Fruit fly (Drosophila melanogaster): ENCODE results near the gene CG14650.

The CG14650 gene

dm6 chr3R:4403706-4404392, 33.3 kb upstream of the CG14650 start:
- peak; percentile 27 for TF ChIP-seq toe (GFP tag; optimal IDR thresholded peaks at IDR 0.05)
- no peak for TF ChIP-seq kay (GFP tag; ENCODE audit: borderline replicate concordance)
- no peak for TF ChIP-seq pad (GFP tag; optimal IDR thresholded peaks at IDR 0.05)
- TF ChIP-seq cic (GFP tag; optimal IDR thresholded peaks at IDR 0.05) = peak; percentile 75
- TF ChIP-seq CG11617 (GFP tag; optimal IDR thresholded peaks at IDR 0.05) = no peak
- peak; percentile 85 for TF ChIP-seq Mnt (GFP tag; optimal IDR thresholded peaks at IDR 0.05)
- peak; percentile 91 for TF ChIP-seq CG14711 (tag; optimal IDR thresholded peaks at IDR 0.05)
- peak; percentile 33 for TF ChIP-seq CG33017 (tag; optimal IDR thresholded peaks at IDR 0.05)
- TF ChIP-seq tj (GFP tag; optimal IDR thresholded peaks at IDR 0.05) = peak; percentile 58
- TF ChIP-seq bab1 (GFP tag; optimal IDR thresholded peaks at IDR 0.05) = peak; percentile 22
- TF ChIP-seq CG12768 (GFP tag; optimal IDR thresholded peaks at IDR 0.05) = peak; percentile 42
- no peak for TF ChIP-seq CG1620 (GFP tag; optimal IDR thresholded peaks at IDR 0.05)

- no peak for TF ChIP-seq tj (GFP tag; optimal IDR thresholded peaks at IDR 0.05)
- no peak for TF ChIP-seq toe (GFP tag; optimal IDR thresholded peaks at IDR 0.05)
- no peak for TF ChIP-seq cic (GFP tag; optimal IDR thresholded peaks at IDR 0.05)
- TF ChIP-seq CG12768 (GFP tag; optimal IDR thresholded peaks at IDR 0.05) = no peak
- TF ChIP-seq CG33017 (tag; optimal IDR thresholded peaks at IDR 0.05) = no peak
- TF ChIP-seq Hr96 (GFP tag; optimal IDR thresholded peaks at IDR 0.05) = no peak
- no peak for TF ChIP-seq kay (GFP tag; ENCODE audit: borderline replicate concordance)
- TF ChIP-seq CG5204 (GFP tag; optimal IDR thresholded peaks at IDR 0.05) = no peak
- no peak for TF ChIP-seq CG11617 (GFP tag; optimal IDR thresholded peaks at IDR 0.05)
- TF ChIP-seq bab1 (GFP tag; optimal IDR thresholded peaks at IDR 0.05) = no peak
- TF ChIP-seq Mnt (GFP tag; optimal IDR thresholded peaks at IDR 0.05) = no peak
Observed at dm6 chr3R:4407325-4407724, 29.9 kb upstream of the CG14650 start.

dm6 chr3R:4416138-4416537, 21.0 kb upstream of the CG14650 start, which contains the start of gene CG31528:
CG31528 (plus strand) TSS chr3R:4416438.
- TF ChIP-seq kay (GFP tag; ENCODE audit: borderline replicate concordance) (no peak), toe (GFP tag; optimal IDR thresholded peaks at IDR 0.05) (no peak), bab1 (GFP tag; optimal IDR thresholded peaks at IDR 0.05) (no peak), CG1620 (GFP tag; optimal IDR thresholded peaks at IDR 0.05) (no peak), ovo (GFP tag; optimal IDR thresholded peaks at IDR 0.05) (no peak), cnc (optimal IDR thresholded peaks at IDR 0.05) (no peak), CG7101 (tag; optimal IDR thresholded peaks at IDR 0.05) (no peak), CG12768 (GFP tag; optimal IDR thresholded peaks at IDR 0.05) (no peak), CG33017 (tag; optimal IDR thresholded peaks at IDR 0.05) (no peak), CG7045 (GFP tag; optimal IDR thresholded peaks at IDR 0.05) (no peak), Crg-1 (GFP tag; optimal IDR thresholded peaks at IDR 0.05) (no peak), CG14711 (tag; optimal IDR thresholded peaks at IDR 0.05) (no peak), Clk (GFP tag; optimal IDR thresholded peaks at IDR 0.05) (no peak)

dm6 chr3R:4419482-4419881, 17.7 kb upstream of the CG14650 start, which contains the start of gene CG32944:
CG32944 (minus strand) TSS chr3R:4419578.
- TF ChIP-seq ovo (GFP tag; optimal IDR thresholded peaks at IDR 0.05) (no peak), toe (GFP tag; optimal IDR thresholded peaks at IDR 0.05) (no peak), Hr96 (GFP tag; optimal IDR thresholded peaks at IDR 0.05) (no peak)

dm6 chr3R:4426730-4427129, 10.5 kb upstream of the CG14650 start, which contains the start of gene CG31525:
CG31525 (plus strand) TSS chr3R:4427030.
- no peak for TF ChIP-seq Mnt (GFP tag; optimal IDR thresholded peaks at IDR 0.05)
- TF ChIP-seq CG12768 (GFP tag; optimal IDR thresholded peaks at IDR 0.05) = no peak
- TF ChIP-seq CG5204 (GFP tag; optimal IDR thresholded peaks at IDR 0.05) = no peak
- no peak for TF ChIP-seq kay (GFP tag; ENCODE audit: borderline replicate concordance)
- no peak for TF ChIP-seq CG14711 (tag; optimal IDR thresholded peaks at IDR 0.05)
- no peak for TF ChIP-seq tj (GFP tag; optimal IDR thresholded peaks at IDR 0.05)
- no peak for TF ChIP-seq CG7045 (GFP tag; optimal IDR thresholded peaks at IDR 0.05)
- TF ChIP-seq ovo (GFP tag; optimal IDR thresholded peaks at IDR 0.05) = no peak
- no peak for TF ChIP-seq cic (GFP tag; optimal IDR thresholded peaks at IDR 0.05)
- TF ChIP-seq Hr96 (GFP tag; optimal IDR thresholded peaks at IDR 0.05) = no peak
- TF ChIP-seq CG11617 (GFP tag; optimal IDR thresholded peaks at IDR 0.05) = no peak
- no peak for TF ChIP-seq pad (GFP tag; optimal IDR thresholded peaks at IDR 0.05)
- no peak for TF ChIP-seq Crg-1 (GFP tag; optimal IDR thresholded peaks at IDR 0.05)
- TF ChIP-seq toe (GFP tag; optimal IDR thresholded peaks at IDR 0.05) = no peak
- no peak for TF ChIP-seq CG1620 (GFP tag; optimal IDR thresholded peaks at IDR 0.05)
- TF ChIP-seq bab1 (GFP tag; optimal IDR thresholded peaks at IDR 0.05) = no peak
- no peak for TF ChIP-seq CG33017 (tag; optimal IDR thresholded peaks at IDR 0.05)
- TF ChIP-seq CG7101 (tag; optimal IDR thresholded peaks at IDR 0.05) = no peak

dm6 chr3R:4428585-4429464, 8.4 kb upstream of the CG14650 start, which contains the start of gene srl:
srl (minus strand) TSS chr3R:4429335.
- TF ChIP-seq cic (GFP tag; optimal IDR thresholded peaks at IDR 0.05) (peak; percentile 63), CG12768 (GFP tag; optimal IDR thresholded peaks at IDR 0.05) (no peak), CG5204 (GFP tag; optimal IDR thresholded peaks at IDR 0.05) (no peak), CG11617 (GFP tag; optimal IDR thresholded peaks at IDR 0.05) (peak; percentile 17), bab1 (GFP tag; optimal IDR thresholded peaks at IDR 0.05) (peak; percentile 61), tj (GFP tag; optimal IDR thresholded peaks at IDR 0.05) (peak; percentile 66), CG7101 (tag; optimal IDR thresholded peaks at IDR 0.05) (no peak), Clk (GFP tag; optimal IDR thresholded peaks at IDR 0.05) (no peak), Mnt (GFP tag; optimal IDR thresholded peaks at IDR 0.05) (peak; percentile 97)
